Worm (Caenorhabditis elegans): Measurements from ENCODE around the gene F23F12.13.

DNA sequence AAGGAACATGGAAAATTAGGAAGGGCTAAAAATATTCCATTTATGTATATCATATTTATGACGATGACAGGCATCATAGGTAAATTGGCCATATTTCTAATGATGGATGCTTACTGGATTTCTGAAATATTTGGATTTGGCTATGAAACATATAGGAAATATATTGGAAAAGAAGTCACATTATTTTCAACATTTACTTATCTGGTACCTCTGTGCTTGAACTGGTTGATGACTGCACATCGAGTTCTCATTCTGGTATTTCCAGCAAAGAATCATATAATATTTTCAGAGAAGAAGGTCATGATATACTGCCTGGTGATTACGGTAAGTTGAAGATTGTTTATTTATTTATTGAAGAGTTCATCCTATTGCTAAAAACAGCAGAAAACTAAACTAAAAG is 37.2 kb downstream of the F23F12.13 start, which contains the start of gene srxa-5:
- TF ChIP-seq nhr-11 (tag; optimal IDR thresholded peaks at IDR 0.05) (no peak), ztf-4 (tag; optimal IDR thresholded peaks at IDR 0.05) (no peak), eor-1 (tag; optimal IDR thresholded peaks at IDR 0.05) (no peak), nhr-237 (tag; optimal IDR thresholded peaks at IDR 0.05) (no peak), fkh-10 (GFP tag; optimal IDR thresholded peaks at IDR 0.05) (no peak), ztf-11 (tag; optimal IDR thresholded peaks at IDR 0.05) (no peak), R02D3.7 (tag; optimal IDR thresholded peaks at IDR 0.05) (no peak), mdl-1 (tag; optimal IDR thresholded peaks at IDR 0.05) (no peak), fos-1 (tag; optimal IDR thresholded peaks at IDR 0.05) (no peak), elt-2 (tag; optimal IDR thresholded peaks at IDR 0.05) (no peak), zag-1 (tag; optimal IDR thresholded peaks at IDR 0.05) (no peak)

Data from whole organism, L3 larva.